Fruit fly (Drosophila melanogaster) whole organism, embryonic: ENCODE measurements around the gene Lcp65Ag3.

Source experiments
- CG1233 ChIP-seq: fragments of 200-800 bp; sonication (Bioruptor generic); optimal IDR thresholded peaks from 4 replicates; lab custom pipeline; 2018; ENCODE audit warnings: missing biosample characterization, mild to moderate bottlenecking, missing genetic modification characterization
- CG14965 ChIP-seq: fragments of 200-800 bp; sonication (Bioruptor generic); optimal IDR thresholded peaks from 2 replicates; lab custom pipeline; 2016; ENCODE audit warnings: missing biosample characterization, missing genetic modification characterization, borderline replicate concordance
- CG15514 ChIP-seq: fragments of 200-800 bp; sonication (Bioruptor generic); optimal IDR thresholded peaks from 3 replicates; lab custom pipeline; 2017; ENCODE audit warnings: missing biosample characterization, missing genetic modification characterization, mild to moderate bottlenecking, moderate library complexity, missing genetic modification reagents
- CG31224 ChIP-seq: fragments of 200-800 bp; sonication (Bioruptor generic); IDR thresholded peaks from 2 replicates; pipeline ENCODE4 v1.3.6; 2022; ENCODE audit warnings: missing biosample characterization, missing genetic modification characterization
- CG8924 ChIP-seq: fragments of 200-800 bp; optimal IDR thresholded peaks from 3 replicates; lab custom pipeline; 2019; ENCODE audit warnings: missing biosample characterization, mild to moderate bottlenecking, missing genetic modification characterization, moderate library complexity
- HLH3B ChIP-seq: fragments of 200-800 bp; sonication (Bioruptor generic); IDR thresholded peaks from 2 replicates; pipeline ENCODE4 v1.3.6; 2022; ENCODE audit warnings: missing biosample characterization, missing genetic modification characterization
- bsh ChIP-seq, 2 experiments: fragments of 200-800 bp; sonication (Bioruptor generic); optimal IDR thresholded peaks; 2 replicates each; lab custom pipeline; 2017 to 2018; ENCODE audit warnings: mild to moderate bottlenecking in 2 of 2, missing biosample characterization in 2 of 2, missing genetic modification characterization in 2 of 2, moderate library complexity in 1 of 2
- ssp ChIP-seq: fragments of 200-800 bp; sonication (Bioruptor generic); IDR thresholded peaks from 2 replicates; pipeline ENCODE4 v1.3.6; 2022; ENCODE audit warnings: missing biosample characterization, missing genetic modification characterization

DNA sequence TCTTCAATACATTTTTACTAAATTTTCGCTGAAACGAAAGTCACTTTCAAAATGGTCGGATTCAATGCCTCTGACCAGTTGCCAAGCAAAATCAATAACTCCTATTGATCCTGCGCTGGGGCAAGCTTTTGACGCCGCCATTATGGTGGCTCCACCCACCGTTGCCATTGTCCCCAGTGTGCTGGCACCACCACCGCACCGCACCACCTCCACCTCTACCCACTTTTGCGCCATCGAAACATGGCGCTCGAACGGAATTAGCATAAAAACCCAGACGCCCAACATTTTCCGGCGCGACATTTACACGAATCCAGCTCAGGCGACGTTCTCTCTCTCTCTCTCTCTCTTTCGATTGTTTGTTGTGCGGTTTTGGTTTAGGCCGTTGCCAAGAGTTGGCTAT lies 13.9 kb downstream of the Lcp65Ag3 start:
- TF ChIP-seq CG8924 (tag; lab: Kevin White, UChicago) (no peak), bsh (GFP tag; optimal IDR thresholded peaks at IDR 0.05; lab: Kevin White, UChicago) (no peak), CG31224 (GFP tag; lab: Robert Waterston, UW) (no peak), CG1233 (GFP tag; lab: Kevin White, UChicago) (no peak), HLH3B (GFP tag; lab: Robert Waterston, UW) (no peak), CG15514 (no peak), ssp (no peak), CG14965 (no peak)
